Worm (Caenorhabditis elegans): Measurements from ENCODE around the gene lgc-35.

DNA sequence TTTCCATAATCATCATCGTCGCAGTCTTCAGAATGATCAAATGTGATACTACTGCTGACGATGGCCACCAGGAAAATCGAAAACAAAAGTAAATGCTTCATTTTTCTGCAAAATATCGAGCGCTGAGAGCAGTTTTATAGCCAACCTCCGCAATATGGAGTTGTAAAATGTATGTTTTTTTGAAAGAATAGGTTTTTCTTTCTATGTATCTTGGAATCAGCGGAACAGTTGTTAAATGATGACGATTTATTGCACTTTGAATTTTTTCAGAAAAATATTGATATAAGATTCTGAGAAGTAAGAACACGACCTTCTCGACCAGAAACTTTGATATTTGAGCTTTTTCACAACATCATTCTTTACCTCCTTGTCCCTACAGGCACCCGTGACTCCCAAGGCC, 11.1 kb downstream of the lgc-35 start, which contains the start of gene Y46G5A.23:
- no peak for TF ChIP-seq athp-1 (tag; optimal IDR thresholded peaks at IDR 0.05)
- no peak for TF ChIP-seq ceh-91 (GFP tag; IDR thresholded peaks at IDR 0.05)
- TF ChIP-seq egl-44 (GFP tag; IDR thresholded peaks at IDR 0.05) = no peak
- TF ChIP-seq pha-4 (tag; optimal IDR thresholded peaks at IDR 0.05) = no peak
- no peak for TF ChIP-seq ama-1 (optimal IDR thresholded peaks at IDR 0.05)
- TF ChIP-seq ama-1 (GFP tag; optimal IDR thresholded peaks at IDR 0.05) = no peak
- no peak for TF ChIP-seq C06A6.2 (GFP tag; conservative IDR thresholded peaks at IDR 0.05)
- TF ChIP-seq B0035.1 (tag; optimal IDR thresholded peaks at IDR 0.05) = no peak
- no peak for TF ChIP-seq lin-40 (tag; optimal IDR thresholded peaks at IDR 0.05)
- no peak for TF ChIP-seq F10E7.11 (tag; optimal IDR thresholded peaks at IDR 0.05)
- no peak for TF ChIP-seq dpff-1 (tag; optimal IDR thresholded peaks at IDR 0.05)
- no peak for TF ChIP-seq attf-3 (GFP tag; conservative IDR thresholded peaks at IDR 0.05)
